Fruit fly (Drosophila melanogaster) whole organism, embryonic: ENCODE measurements around the gene CG8851.
A peak's percentile ranks its signal among the peaks of the same experiment; 100 is the strongest.

Experiments used
- C15 ChIP-seq: fragments of 200-800 bp; sonication (Bioruptor generic); IDR thresholded peaks from 3 replicates; pipeline ENCODE4 v1.3.6; 2022; ENCODE audit warnings: missing biosample characterization, missing genetic modification characterization
- CG10431 ChIP-seq: fragments of 200-800 bp; sonication (Bioruptor generic); optimal IDR thresholded peaks from 3 replicates; lab custom pipeline; 2018; ENCODE audit warnings: missing biosample characterization, mild to moderate bottlenecking, missing genetic modification characterization
- CG11723 ChIP-seq: fragments of 200-800 bp; sonication (Bioruptor generic); optimal IDR thresholded peaks from 2 replicates; lab custom pipeline; 2017; ENCODE audit warnings: missing biosample characterization, mild to moderate bottlenecking, missing genetic modification characterization
- CG12155 ChIP-seq: fragments of 200-800 bp; sonication (Bioruptor generic); optimal IDR thresholded peaks from 3 replicates; lab custom pipeline; 2016; ENCODE audit warnings: missing biosample characterization, missing genetic modification characterization
- CG14860 ChIP-seq: fragments of 200-800 bp; sonication (Bioruptor generic); IDR thresholded peaks from 3 replicates; pipeline ENCODE4 v1.3.6; 2022; ENCODE audit warnings: missing biosample characterization, missing genetic modification characterization; ENCODE audit not compliant: partially characterized antibody
- CG15514 ChIP-seq: fragments of 200-800 bp; sonication (Bioruptor generic); optimal IDR thresholded peaks from 3 replicates; lab custom pipeline; 2017; ENCODE audit warnings: missing biosample characterization, missing genetic modification characterization, mild to moderate bottlenecking, moderate library complexity, missing genetic modification reagents
- CG17186 ChIP-seq: fragments of 200-800 bp; sonication (Bioruptor generic); optimal IDR thresholded peaks from 3 replicates; lab custom pipeline; 2017; ENCODE audit warnings: missing biosample characterization, missing genetic modification reagents, missing genetic modification characterization
- CG17829 ChIP-seq: fragments of 200-800 bp; optimal IDR thresholded peaks from 2 replicates; lab custom pipeline; 2019; ENCODE audit warnings: missing biosample characterization, mild to moderate bottlenecking, missing genetic modification characterization, moderate library complexity
- CG1832 ChIP-seq: fragments of 200-800 bp; sonication (Bioruptor generic); optimal IDR thresholded peaks from 2 replicates; lab custom pipeline; 2017; ENCODE audit warnings: missing biosample characterization, mild to moderate bottlenecking, missing genetic modification characterization, inconsistent platforms
- CG18476 ChIP-seq: fragments of 200-800 bp; sonication (Bioruptor generic); optimal IDR thresholded peaks from 2 replicates; lab custom pipeline; 2016; ENCODE audit warnings: missing biosample characterization, mild to moderate bottlenecking, missing genetic modification characterization
- CG2199 ChIP-seq: fragments of 200-800 bp; sonication (Bioruptor generic); IDR thresholded peaks from 3 replicates; pipeline ENCODE4 v1.3.6; 2022; ENCODE audit warnings: missing biosample characterization, missing genetic modification characterization
- CG2712 ChIP-seq: fragments of 200-800 bp; optimal IDR thresholded peaks from 3 replicates; lab custom pipeline; 2019; ENCODE audit warnings: missing biosample characterization, mild to moderate bottlenecking, missing genetic modification characterization, moderate library complexity
- CG4617 ChIP-seq: fragments of 200-800 bp; sonication (Bioruptor generic); optimal IDR thresholded peaks from 3 replicates; lab custom pipeline; 2016; ENCODE audit warnings: missing biosample characterization, missing genetic modification characterization, borderline replicate concordance
- CG7839 ChIP-seq: fragments of 200-800 bp; sonication (Bioruptor generic); optimal IDR thresholded peaks from 3 replicates; lab custom pipeline; 2018; ENCODE audit warnings: missing biosample characterization, mild to moderate bottlenecking, missing genetic modification characterization, moderate library complexity
- CG8290 ChIP-seq, 3 experiments: fragments of 200-800 bp; sonication (Bioruptor generic); optimal IDR thresholded peaks; 2 replicates each; lab custom pipeline; 2016 to 2019; ENCODE audit warnings: missing biosample characterization in 3 of 3, missing genetic modification characterization in 3 of 3, mild to moderate bottlenecking in 2 of 3, moderate library complexity in 1 of 3
- CG8765 ChIP-seq: fragments of 200-800 bp; sonication (Bioruptor generic); IDR thresholded peaks from 2 replicates; pipeline ENCODE4 v1.3.6; 2022; ENCODE audit warnings: missing biosample characterization, missing genetic modification characterization
- CG8924 ChIP-seq: fragments of 200-800 bp; optimal IDR thresholded peaks from 3 replicates; lab custom pipeline; 2019; ENCODE audit warnings: missing biosample characterization, mild to moderate bottlenecking, missing genetic modification characterization, moderate library complexity
- CG9817 ChIP-seq: fragments of 200-800 bp; sonication (Bioruptor generic); optimal IDR thresholded peaks from 2 replicates; lab custom pipeline; 2018; ENCODE audit warnings: missing biosample characterization, mild to moderate bottlenecking, missing genetic modification characterization, moderate library complexity
- Dll ChIP-seq: fragments of 200-800 bp; sonication (Bioruptor generic); IDR thresholded peaks from 4 replicates; pipeline ENCODE4 v1.3.6; 2022; ENCODE audit warnings: missing biosample characterization, missing genetic modification characterization; ENCODE audit not compliant: partially characterized antibody
- ERR ChIP-seq: fragments of 200-800 bp; sonication (Bioruptor generic); optimal IDR thresholded peaks from 2 replicates; lab custom pipeline; 2016; ENCODE audit warnings: missing biosample characterization, missing genetic modification characterization
- H15 ChIP-seq: fragments of 200-800 bp; sonication (Bioruptor generic); IDR thresholded peaks from 3 replicates; pipeline ENCODE4 v1.3.6; 2022; ENCODE audit warnings: missing biosample characterization, missing genetic modification characterization
- Lpt ChIP-seq: fragments of >200 bp; optimal IDR thresholded peaks from 2 replicates; lab custom pipeline; 2018; ENCODE audit warnings: missing biosample characterization, missing genetic modification characterization
- Med ChIP-seq: fragments of 200-800 bp; sonication (Bioruptor generic); peaks from one replicate; lab custom pipeline; 2016; ENCODE audit warnings: missing biosample characterization, missing genetic modification characterization, mild to moderate bottlenecking, inconsistent platforms, moderate library complexity
- Opbp ChIP-seq: fragments of 200-800 bp; sonication (Bioruptor generic); IDR thresholded peaks from 3 replicates; pipeline ENCODE4 v1.3.6; 2022; ENCODE audit warnings: missing biosample characterization, missing genetic modification characterization; ENCODE audit not compliant: partially characterized antibody
- Sox102F ChIP-seq: fragments of 200-800 bp; sonication (Bioruptor generic); optimal IDR thresholded peaks from 2 replicates; lab custom pipeline; 2018; ENCODE audit warnings: missing biosample characterization, mild to moderate bottlenecking, missing genetic modification characterization, moderate library complexity
- Sry-δ ChIP-seq: fragments of 200-800 bp; sonication (Bioruptor generic); optimal IDR thresholded peaks from 2 replicates; lab custom pipeline; 2016; ENCODE audit warnings: missing biosample characterization, missing genetic modification characterization
- Stat92E ChIP-seq, 3 experiments: fragments of >200 bp in 2 of 3; fragments of 200-800 bp in 1 of 3; sonication (Bioruptor generic) in 1 of 3; optimal IDR thresholded peaks; 2 replicates each; lab custom pipeline; 2017 to 2019; ENCODE audit warnings: missing biosample characterization in 3 of 3, missing genetic modification characterization in 3 of 3, mild to moderate bottlenecking in 1 of 3, moderate library complexity in 1 of 3
- Taf1 ChIP-seq: fragments of 200-800 bp; sonication (Bioruptor generic); IDR thresholded peaks from 2 replicates; pipeline ENCODE4 v1.3.6; 2022; ENCODE audit warnings: missing biosample characterization, missing genetic modification characterization
- bcd ChIP-seq: fragments of 200-800 bp; sonication (Bioruptor generic); optimal IDR thresholded peaks from 2 replicates; lab custom pipeline; 2017; ENCODE audit warnings: missing biosample characterization, mild to moderate bottlenecking, missing genetic modification characterization
- bigmax ChIP-seq: fragments of 200-800 bp; sonication (Bioruptor generic); optimal IDR thresholded peaks from 2 replicates; lab custom pipeline; 2018; ENCODE audit warnings: missing biosample characterization, mild to moderate bottlenecking, missing genetic modification characterization
- chinmo ChIP-seq: fragments of 200-800 bp; sonication (Bioruptor generic); IDR thresholded peaks from 4 replicates; pipeline ENCODE4 v1.3.6; 2022; ENCODE audit warnings: missing biosample characterization, missing genetic modification characterization; ENCODE audit not compliant: partially characterized antibody
- cwo ChIP-seq: fragments of 200-800 bp; sonication (Bioruptor generic); optimal IDR thresholded peaks from 3 replicates; lab custom pipeline; 2017; ENCODE audit warnings: missing biosample characterization, missing genetic modification characterization, mild to moderate bottlenecking, moderate library complexity, missing genetic modification reagents
- dmrt11E ChIP-seq: fragments of 200-800 bp; sonication (Bioruptor generic); optimal IDR thresholded peaks from 3 replicates; lab custom pipeline; 2018; ENCODE audit warnings: missing biosample characterization, mild to moderate bottlenecking, missing genetic modification characterization, moderate library complexity
- ftz-f1 ChIP-seq: fragments of 200-800 bp; sonication (Bioruptor generic); optimal IDR thresholded peaks from 2 replicates; lab custom pipeline; 2016; ENCODE audit warnings: missing biosample characterization, missing genetic modification characterization
- fu2 ChIP-seq: fragments of 200-800 bp; sonication (Bioruptor generic); optimal IDR thresholded peaks from 2 replicates; lab custom pipeline; 2016; ENCODE audit warnings: missing biosample characterization, missing genetic modification characterization
- gt ChIP-seq: fragments of 200-800 bp; sonication (Bioruptor generic); IDR thresholded peaks from 2 replicates; pipeline ENCODE4 v1.3.6; 2022; ENCODE audit warnings: missing biosample characterization, missing genetic modification characterization
- h ChIP-seq: fragments of >200 bp; optimal IDR thresholded peaks from 2 replicates; lab custom pipeline; 2017
- ind ChIP-seq: fragments of 200-800 bp; sonication (Bioruptor generic); optimal IDR thresholded peaks from 3 replicates; lab custom pipeline; 2016; ENCODE audit warnings: missing biosample characterization, missing genetic modification characterization
- inv ChIP-seq: fragments of 200-800 bp; sonication (Bioruptor generic); IDR thresholded peaks from 2 replicates; pipeline ENCODE4 v1.3.6; 2022; ENCODE audit warnings: missing biosample characterization, missing genetic modification characterization; ENCODE audit not compliant: partially characterized antibody
- kay ChIP-seq: fragments of 200-800 bp; sonication (Bioruptor generic); optimal IDR thresholded peaks from 2 replicates; lab custom pipeline; 2016; ENCODE audit warnings: missing biosample characterization, missing genetic modification characterization
- lab ChIP-seq: fragments of 200-800 bp; sonication (Bioruptor generic); optimal IDR thresholded peaks from 3 replicates; lab custom pipeline; 2017; ENCODE audit warnings: missing biosample characterization, missing genetic modification characterization, mild to moderate bottlenecking, moderate library complexity, missing genetic modification reagents
- mld ChIP-seq: fragments of 200-800 bp; sonication (Bioruptor generic); IDR thresholded peaks from 3 replicates; pipeline ENCODE4 v1.3.6; 2022; ENCODE audit warnings: missing biosample characterization, missing genetic modification characterization; ENCODE audit not compliant: partially characterized antibody
- p53 ChIP-seq: fragments of 200-800 bp; sonication (Bioruptor generic); optimal IDR thresholded peaks from 2 replicates; lab custom pipeline; 2016; ENCODE audit warnings: missing biosample characterization, missing genetic modification characterization
- row ChIP-seq: fragments of 200-800 bp; sonication (Bioruptor generic); IDR thresholded peaks from 3 replicates; pipeline ENCODE4 v1.3.6; 2022; ENCODE audit warnings: missing biosample characterization, missing genetic modification characterization
- schlank ChIP-seq: fragments of 200-800 bp; sonication (Bioruptor generic); optimal IDR thresholded peaks from 2 replicates; lab custom pipeline; 2018; ENCODE audit warnings: missing biosample characterization, mild to moderate bottlenecking, missing genetic modification characterization
- so ChIP-seq: fragments of 200-800 bp; sonication (Bioruptor generic); IDR thresholded peaks from 3 replicates; pipeline ENCODE4 v1.3.6; 2022; ENCODE audit warnings: missing biosample characterization, missing genetic modification characterization
- ssp ChIP-seq: fragments of 200-800 bp; sonication (Bioruptor generic); IDR thresholded peaks from 2 replicates; pipeline ENCODE4 v1.3.6; 2022; ENCODE audit warnings: missing biosample characterization, missing genetic modification characterization
- unc-4 ChIP-seq: fragments of 200-800 bp; sonication (Bioruptor generic); IDR thresholded peaks from 2 replicates; pipeline ENCODE4 v1.3.6; 2022; ENCODE audit warnings: missing biosample characterization, missing genetic modification characterization; ENCODE audit not compliant: partially characterized antibody
- vvl ChIP-seq: fragments of 200-800 bp; sonication (Bioruptor generic); IDR thresholded peaks from 2 replicates; pipeline ENCODE4 v1.3.6; 2022; ENCODE audit warnings: missing biosample characterization, missing genetic modification characterization
- wdn ChIP-seq: fragments of 200-800 bp; sonication (Bioruptor generic); IDR thresholded peaks from 2 replicates; pipeline ENCODE4 v1.3.6; 2022; ENCODE audit warnings: missing biosample characterization, missing genetic modification characterization
- wor ChIP-seq: fragments of 200-800 bp; sonication (Bioruptor generic); IDR thresholded peaks from 2 replicates; pipeline ENCODE4 v1.3.6; 2022; ENCODE audit warnings: missing biosample characterization, missing genetic modification characterization
- zen ChIP-seq: fragments of 200-800 bp; sonication (Bioruptor generic); optimal IDR thresholded peaks from 3 replicates; lab custom pipeline; 2018; ENCODE audit warnings: missing biosample characterization, mild to moderate bottlenecking, missing genetic modification characterization, moderate library complexity

Gene CG8851

dm6 chr2L:3469869-3470268, 49.6 kb upstream of the CG8851 start, which contains the start of the genes Pif1 and CG31776 (continued):
- TF ChIP-seq CG1832, result no peak
- no peak for TF ChIP-seq C15 (GFP tag; lab: Robert Waterston, UW)
- no peak for TF ChIP-seq Sox102F (GFP tag; lab: Kevin White, UChicago)
- TF ChIP-seq CG8765, result no peak
- TF ChIP-seq ssp (GFP tag; lab: Robert Waterston, UW), result peak; percentile 69
- no peak for TF ChIP-seq H15
- TF ChIP-seq ind (GFP tag; lab: Kevin White, UChicago), result no peak
- peak; percentile 70 for TF ChIP-seq unc-4
- TF ChIP-seq CG4617 (GFP tag; lab: Kevin White, UChicago), result no peak
- TF ChIP-seq CG8290 (GFP tag; optimal IDR thresholded peaks at IDR 0.05; lab: Kevin White, UChicago), result peak; percentile 91
- TF ChIP-seq CG8290 (tag; optimal IDR thresholded peaks at IDR 0.05; lab: Kevin White, UChicago), result peak; percentile 24 to 94
- TF ChIP-seq p53 (GFP tag; lab: Kevin White, UChicago), result peak; percentile 9
- TF ChIP-seq mld, result 0 out of 3 replicates have a peak, but pooled peaks have one; percentile 22
- no peak for TF ChIP-seq CG18476 (GFP tag; lab: Kevin White, UChicago)
- no peak for TF ChIP-seq ftz-f1
- no peak for TF ChIP-seq cwo (GFP tag; lab: Kevin White, UChicago)
- peak; percentile 68 for TF ChIP-seq inv (GFP tag; lab: Robert Waterston, UW)
- no peak for TF ChIP-seq lab (GFP tag; lab: Kevin White, UChicago)
- no peak for TF ChIP-seq dmrt11E (tag; lab: Kevin White, UChicago)
- peak; percentile 82 for TF ChIP-seq Med (GFP tag; lab: Kevin White, UChicago)
- peak; percentile 42 for TF ChIP-seq CG17829
- TF ChIP-seq gt, result no peak
- TF ChIP-seq CG2712, result peak; percentile 33
- peak; percentile 63; the same call in 2 of the 3 replicates for TF ChIP-seq CG14860 (GFP tag; lab: Robert Waterston, UW)
- TF ChIP-seq Lpt, result no peak
- TF ChIP-seq schlank, result no peak
- TF ChIP-seq Stat92E (GFP tag; optimal IDR thresholded peaks at IDR 0.05; lab: Kevin White, UChicago), result no peak
- TF ChIP-seq fu2 (GFP tag; lab: Kevin White, UChicago), result no peak
- TF ChIP-seq h (lab: Kevin White, UChicago), result no peak
- TF ChIP-seq wor (GFP tag; lab: Robert Waterston, UW), result no peak
- peak; percentile 90 for TF ChIP-seq Dll
- TF ChIP-seq CG17186 (GFP tag; lab: Kevin White, UChicago), result peak; percentile 88
- TF ChIP-seq CG15514 (GFP tag; lab: Kevin White, UChicago), result peak; percentile 64
- TF ChIP-seq chinmo (GFP tag; lab: Robert Waterston, UW), result peak; percentile 73; the same call in 2 of the 4 replicates
- TF ChIP-seq CG12155 (GFP tag; lab: Kevin White, UChicago), result no peak
- peak; percentile 91 for TF ChIP-seq Opbp
- TF ChIP-seq Sry-δ, result peak; percentile 79
- no peak for TF ChIP-seq CG8924 (tag; lab: Kevin White, UChicago)
- TF ChIP-seq bcd (GFP tag; lab: Kevin White, UChicago), result peak; percentile 1

- TF ChIP-seq CG11723 (GFP tag; lab: Kevin White, UChicago) (no peak), CG10431 (GFP tag; lab: Kevin White, UChicago) (no peak), CG2199 (GFP tag; lab: Robert Waterston, UW) (peak; percentile 79), zen (tag; lab: Kevin White, UChicago) (peak; percentile 52), bigmax (GFP tag; lab: Kevin White, UChicago) (no peak), Taf1 (GFP tag; lab: Robert Waterston, UW) (peak; percentile 48; the same call in 1 of the 2 replicates), row (GFP tag; lab: Robert Waterston, UW) (0 out of 3 replicates have a peak, but pooled peaks have one; percentile 25), ERR (no peak), so (GFP tag; lab: Robert Waterston, UW) (0 out of 3 replicates have a peak, but pooled peaks have one; percentile 16), wdn (GFP tag; lab: Robert Waterston, UW) (0 out of 2 replicates have a peak, but pooled peaks have one; percentile 34), vvl (GFP tag; lab: Robert Waterston, UW) (peak; percentile 76), CG9817 (peak; percentile 40), kay (GFP tag; lab: Kevin White, UChicago) (no peak), CG7839 (tag; lab: Kevin White, UChicago) (peak; percentile 67)
These were observed 47.2 kb upstream of the CG8851 start, which contains the start of gene Pgant4 for dm6 chr2L:3472242-3472641. Gene Pgant4 (plus strand): TSS chr2L:3472603.
